Worm (Caenorhabditis elegans) whole organism, midembryonic: Measurements from ENCODE around the gene F39G3.3.

Experiments
- T22C8.4 ChIP-seq: fragments of 200-800 bp; sonication (Bioruptor generic); IDR thresholded peaks from 2 replicates; pipeline ENCODE4 v1.3.6; 2022; ENCODE audit warnings: missing genetic modification characterization, missing compliant biosample characterization
- flt-1 ChIP-seq: fragments of 200-800 bp; sonication (Bioruptor generic); IDR thresholded peaks from 2 replicates; pipeline ENCODE4 v1.3.6; 2022; ENCODE audit warnings: missing genetic modification characterization, missing compliant biosample characterization
- klf-2 ChIP-seq: fragments of 200-800 bp; sonication (Bioruptor generic); conservative IDR thresholded peaks from 2 replicates; pipeline ENCODE4 v1.3.6; 2022; ENCODE audit warnings: missing genetic modification reagents, missing genetic modification characterization, missing compliant biosample characterization
- med-1 ChIP-seq: sonication (generic microtip); optimal IDR thresholded peaks from 2 replicates; lab custom pipeline; 2017; ENCODE audit warnings: missing genetic modification characterization, mild to moderate bottlenecking, missing compliant biosample characterization, antibody characterized with exemption, missing genetic modification reagents; ENCODE audit not compliant: insufficient read depth
- ref-1 ChIP-seq: fragments of 200-800 bp; sonication (Bioruptor generic); conservative IDR thresholded peaks from 2 replicates; pipeline ENCODE4 v1.3.6; 2022; ENCODE audit warnings: missing genetic modification reagents, missing genetic modification characterization, missing compliant biosample characterization
- tab-1 ChIP-seq: fragments of 200-800 bp; sonication (Bioruptor generic); IDR thresholded peaks from 2 replicates; pipeline ENCODE4 v1.3.6; 2022; ENCODE audit warnings: missing genetic modification characterization, missing compliant biosample characterization
- ztf-23 ChIP-seq: fragments of 200-800 bp; sonication (Bioruptor generic); IDR thresholded peaks from 2 replicates; pipeline ENCODE4 v1.3.6; 2022; ENCODE audit warnings: missing genetic modification reagents, missing genetic modification characterization, missing compliant biosample characterization
- ztf-29 ChIP-seq: fragments of 200-800 bp; sonication (Bioruptor generic); IDR thresholded peaks from 2 replicates; pipeline ENCODE4 v1.3.6; 2022; ENCODE audit warnings: missing genetic modification reagents, missing genetic modification characterization, missing compliant biosample characterization

DNA sequence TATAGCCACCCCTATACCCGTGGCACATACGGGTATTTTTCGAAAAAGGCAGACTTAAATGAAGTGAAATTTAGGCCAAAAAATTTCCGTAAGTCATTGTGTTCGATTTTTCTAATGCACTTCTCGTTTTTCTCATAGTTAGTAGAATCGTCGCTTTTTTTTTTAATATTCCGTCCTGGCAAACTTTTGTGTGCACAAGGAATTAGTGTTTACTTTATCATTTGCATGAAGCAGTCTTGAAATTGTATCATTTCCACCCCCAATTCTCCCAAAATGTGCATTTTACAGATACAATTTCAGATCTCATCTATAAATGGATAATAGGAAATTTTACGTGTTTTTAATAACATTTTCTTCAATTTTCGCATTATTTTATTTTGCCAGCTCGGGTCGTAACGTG lies 18.6 kb downstream of the F39G3.3 start, which contains the start of gene C18G1.6:
- no peak for TF ChIP-seq ref-1
- TF ChIP-seq flt-1 (GFP tag; lab: Robert Waterston, UW) = no peak
- TF ChIP-seq med-1 (GFP tag; lab: Kevin White, UChicago) = no peak
- TF ChIP-seq ztf-29 (GFP tag; lab: Robert Waterston, UW) = no peak
- TF ChIP-seq tab-1 (GFP tag; lab: Robert Waterston, UW) = no peak
- no peak for TF ChIP-seq ztf-23 (GFP tag; lab: Robert Waterston, UW)
- TF ChIP-seq T22C8.4 = no peak
- TF ChIP-seq klf-2 (GFP tag; lab: Robert Waterston, UW) = no peak
